Fruit fly (Drosophila melanogaster): ENCODE results near the gene NP15.6.

DNA sequence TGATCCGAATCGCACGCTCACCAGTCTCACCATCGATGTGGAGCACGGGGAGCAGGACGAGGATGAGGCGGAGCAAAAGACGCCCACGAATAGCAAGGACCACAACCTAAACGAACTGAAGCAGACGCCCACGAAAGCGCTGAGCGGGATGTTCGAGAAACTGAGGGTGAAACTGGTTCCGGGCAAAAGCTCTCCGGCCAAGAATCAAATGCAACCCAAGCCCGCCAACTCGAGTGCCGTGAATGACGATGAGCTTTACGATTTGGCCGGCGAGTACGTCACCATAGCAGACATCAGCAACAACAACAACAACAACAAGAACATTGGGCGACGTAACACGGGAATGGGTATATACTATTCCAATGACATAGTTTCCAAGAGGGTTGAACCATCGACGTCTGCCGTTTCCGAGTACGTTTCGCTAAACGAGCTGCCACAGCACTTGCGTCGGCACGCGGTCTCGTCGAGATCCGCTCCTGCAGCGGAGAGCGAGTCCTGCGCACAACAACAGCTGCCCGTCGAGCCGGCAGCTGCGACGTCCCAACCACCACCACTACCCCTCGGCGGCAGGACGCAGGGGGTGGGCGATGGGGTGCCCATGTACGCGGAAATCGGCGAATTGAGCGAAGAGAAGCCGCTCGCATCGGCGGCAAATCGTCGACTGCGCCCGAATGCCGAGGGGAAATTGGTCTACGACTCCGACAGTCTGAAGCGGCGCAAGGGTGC is 9.7 kb upstream of the NP15.6 start:
- no peak for TF ChIP-seq CG11723 (GFP tag; optimal IDR thresholded peaks at IDR 0.05)
- TF ChIP-seq CG10274 (GFP tag; optimal IDR thresholded peaks at IDR 0.05), result no peak
- TF ChIP-seq caup (GFP tag; optimal IDR thresholded peaks at IDR 0.05; ENCODE audit: severe bottlenecking), result no peak
- no peak for TF ChIP-seq Opbp (GFP tag; IDR thresholded peaks at IDR 0.05; ENCODE audit: partially characterized antibody)
- TF ChIP-seq peb (GFP tag; IDR thresholded peaks at IDR 0.05), result no peak
- TF ChIP-seq vfl (GFP tag; optimal IDR thresholded peaks at IDR 0.05), result no peak
- no peak for TF ChIP-seq CG17361 (GFP tag; IDR thresholded peaks at IDR 0.05)

Measured in whole organism, embryonic.